Worm (Caenorhabditis elegans) whole organism, midembryonic: Measurements from ENCODE around the gene tdpo-1.

Experiments used
- T22C8.4 ChIP-seq: fragments of 200-800 bp; sonication (Bioruptor generic); IDR thresholded peaks from 2 replicates; pipeline ENCODE4 v1.3.6; 2022; ENCODE audit warnings: missing genetic modification characterization, missing compliant biosample characterization
- cog-1 ChIP-seq: sonication (generic microtip); optimal IDR thresholded peaks from 2 replicates; lab custom pipeline; 2016; ENCODE audit warnings: missing genetic modification characterization, missing compliant biosample characterization
- flt-1 ChIP-seq: fragments of 200-800 bp; sonication (Bioruptor generic); IDR thresholded peaks from 2 replicates; pipeline ENCODE4 v1.3.6; 2022; ENCODE audit warnings: missing genetic modification characterization, missing compliant biosample characterization
- klf-2 ChIP-seq: fragments of 200-800 bp; sonication (Bioruptor generic); conservative IDR thresholded peaks from 2 replicates; pipeline ENCODE4 v1.3.6; 2022; ENCODE audit warnings: missing genetic modification reagents, missing genetic modification characterization, missing compliant biosample characterization
- med-1 ChIP-seq: sonication (generic microtip); optimal IDR thresholded peaks from 2 replicates; lab custom pipeline; 2017; ENCODE audit warnings: missing genetic modification characterization, mild to moderate bottlenecking, missing compliant biosample characterization, antibody characterized with exemption, missing genetic modification reagents; ENCODE audit not compliant: insufficient read depth
- ref-1 ChIP-seq: fragments of 200-800 bp; sonication (Bioruptor generic); conservative IDR thresholded peaks from 2 replicates; pipeline ENCODE4 v1.3.6; 2022; ENCODE audit warnings: missing genetic modification reagents, missing genetic modification characterization, missing compliant biosample characterization
- tab-1 ChIP-seq: fragments of 200-800 bp; sonication (Bioruptor generic); IDR thresholded peaks from 2 replicates; pipeline ENCODE4 v1.3.6; 2022; ENCODE audit warnings: missing genetic modification characterization, missing compliant biosample characterization
- ztf-23 ChIP-seq: fragments of 200-800 bp; sonication (Bioruptor generic); IDR thresholded peaks from 2 replicates; pipeline ENCODE4 v1.3.6; 2022; ENCODE audit warnings: missing genetic modification reagents, missing genetic modification characterization, missing compliant biosample characterization
- ztf-29 ChIP-seq: fragments of 200-800 bp; sonication (Bioruptor generic); IDR thresholded peaks from 2 replicates; pipeline ENCODE4 v1.3.6; 2022; ENCODE audit warnings: missing genetic modification reagents, missing genetic modification characterization, missing compliant biosample characterization

tdpo-1 gene

ce11 chrIV:1973372-1973771 is 13.7 kb downstream of the tdpo-1 start, which contains the start of gene Y76B12C.3:
Y76B12C.3 (plus strand) TSS chrIV:1973705.
- TF ChIP-seq ztf-29 (GFP tag; lab: Robert Waterston, UW) (no peak), ref-1 (GFP tag; lab: Robert Waterston, UW) (no peak), tab-1 (no peak), cog-1 (tag; lab: Kevin White, UChicago) (no peak), med-1 (GFP tag; lab: Kevin White, UChicago) (no peak), flt-1 (GFP tag; lab: Robert Waterston, UW) (no peak), ztf-23 (GFP tag; lab: Robert Waterston, UW) (no peak), T22C8.4 (GFP tag; lab: Robert Waterston, UW) (no peak), klf-2 (GFP tag; lab: Robert Waterston, UW) (no peak)

- no peak for TF ChIP-seq ref-1 (GFP tag; lab: Robert Waterston, UW)
- TF ChIP-seq ztf-23 (GFP tag; lab: Robert Waterston, UW) = no peak
- no peak for TF ChIP-seq tab-1
- TF ChIP-seq med-1 (GFP tag; lab: Kevin White, UChicago) = no peak
- no peak for TF ChIP-seq ztf-29 (GFP tag; lab: Robert Waterston, UW)
- TF ChIP-seq klf-2 (GFP tag; lab: Robert Waterston, UW) = no peak
- TF ChIP-seq flt-1 (GFP tag; lab: Robert Waterston, UW) = no peak
- TF ChIP-seq cog-1 (tag; lab: Kevin White, UChicago) = no peak
- TF ChIP-seq T22C8.4 (GFP tag; lab: Robert Waterston, UW) = no peak
Measured at ce11 chrIV:1975594-1975993, 15.9 kb downstream of the tdpo-1 start.

DNA sequence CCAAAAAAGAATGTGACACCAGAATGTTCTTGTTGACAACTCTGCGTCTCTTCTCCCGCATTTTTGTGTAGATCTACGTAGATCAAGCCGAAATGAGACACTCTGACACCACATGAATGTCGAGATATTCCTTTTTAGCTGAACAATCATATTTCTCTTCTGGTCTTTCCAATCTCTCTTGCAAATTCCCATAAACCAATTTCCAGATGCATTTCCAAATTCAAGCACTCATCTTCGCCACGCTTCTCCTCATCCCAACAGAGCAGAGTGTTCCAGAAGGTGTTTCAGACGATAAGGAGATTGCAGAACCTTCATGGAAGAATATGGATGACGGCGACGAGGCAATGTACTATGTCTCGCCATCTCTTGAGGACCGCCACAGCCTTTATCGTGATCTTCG is 20.1 kb downstream of the tdpo-1 start, which contains the start of gene Y76B12C.8:
Gene Y76B12C.8, plus strand, starts transcription at position 207 of the 400 bp plus-strand sequence.
- TF ChIP-seq ztf-29 (GFP tag; lab: Robert Waterston, UW) = no peak
- TF ChIP-seq ztf-23 (GFP tag; lab: Robert Waterston, UW) = no peak

DNA sequence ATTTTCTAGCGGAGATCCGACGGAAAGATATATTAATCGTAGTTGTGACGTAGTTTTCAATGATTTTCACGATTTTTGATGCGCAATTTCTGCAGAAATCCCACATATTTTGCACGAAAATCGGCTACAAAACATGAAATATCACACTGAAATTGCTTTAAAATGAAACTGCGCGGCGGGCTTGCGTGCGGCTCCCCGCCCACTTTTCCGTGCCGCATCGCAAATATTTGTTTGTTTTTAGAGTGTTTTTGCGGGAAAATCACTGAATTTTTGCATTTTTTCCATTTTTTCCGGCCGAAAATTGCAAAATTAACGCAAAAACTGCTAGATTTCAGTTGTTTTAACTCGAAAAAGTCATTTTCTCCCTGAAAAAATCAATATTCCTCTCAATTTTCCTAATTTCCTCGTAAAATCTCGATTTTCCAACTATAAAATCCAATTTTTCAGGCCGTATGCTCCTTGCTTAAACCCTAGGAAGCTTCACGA is 21.4 kb downstream of the tdpo-1 start, which contains the start of gene Y76B12C.6:
Gene Y76B12C.6, plus strand, starts transcription at position 436 of the 486 bp plus-strand sequence.
- 0 out of 2 replicates have a peak, but pooled peaks have one; percentile 6 for TF ChIP-seq T22C8.4 (GFP tag; lab: Robert Waterston, UW)
- peak; percentile 65; the same call in 1 of the 2 replicates for TF ChIP-seq tab-1
- 0 out of 2 replicates have a peak, but pooled peaks have one; percentile 33 for TF ChIP-seq ref-1 (GFP tag; lab: Robert Waterston, UW)
- peak; percentile 38 for TF ChIP-seq med-1 (GFP tag; lab: Kevin White, UChicago)
- TF ChIP-seq ztf-23 (GFP tag; lab: Robert Waterston, UW) = peak; percentile 74
- TF ChIP-seq klf-2 (GFP tag; lab: Robert Waterston, UW) = 0 out of 2 replicates have a peak, but pooled peaks have one; percentile 54
- TF ChIP-seq flt-1 (GFP tag; lab: Robert Waterston, UW) = peak; percentile 79
- TF ChIP-seq cog-1 (tag; lab: Kevin White, UChicago) = peak; percentile 36
- TF ChIP-seq ztf-29 (GFP tag; lab: Robert Waterston, UW) = peak; percentile 56; the same call in 1 of the 2 replicates

DNA sequence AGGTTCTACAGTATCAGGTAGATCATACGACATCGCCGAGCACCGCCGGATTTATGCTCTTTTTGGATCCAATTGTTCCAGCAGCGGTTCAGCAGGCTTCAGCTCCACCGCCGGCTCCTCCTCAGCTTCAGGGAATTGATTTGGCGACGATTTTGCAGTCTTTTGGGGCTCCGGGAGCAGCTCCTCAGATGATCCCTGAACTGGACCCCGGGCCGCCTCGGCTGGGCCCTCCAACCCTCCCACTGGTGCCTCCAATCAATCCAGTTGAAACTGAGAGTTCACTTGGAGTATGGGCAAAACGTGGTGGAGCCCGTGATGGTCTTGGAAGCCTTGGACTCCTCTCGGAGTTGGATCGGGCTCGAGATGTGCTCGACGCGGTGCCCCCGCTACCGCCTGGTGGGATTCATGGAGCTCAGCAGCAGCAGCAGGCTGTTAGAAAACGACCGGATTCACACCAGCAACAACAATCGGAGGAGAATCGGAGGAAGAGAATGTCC is 31.2 kb downstream of the tdpo-1 start:
- TF ChIP-seq med-1 (GFP tag; lab: Kevin White, UChicago) (no peak), flt-1 (GFP tag; lab: Robert Waterston, UW) (0 out of 2 replicates have a peak, but pooled peaks have one; percentile 6)

DNA sequence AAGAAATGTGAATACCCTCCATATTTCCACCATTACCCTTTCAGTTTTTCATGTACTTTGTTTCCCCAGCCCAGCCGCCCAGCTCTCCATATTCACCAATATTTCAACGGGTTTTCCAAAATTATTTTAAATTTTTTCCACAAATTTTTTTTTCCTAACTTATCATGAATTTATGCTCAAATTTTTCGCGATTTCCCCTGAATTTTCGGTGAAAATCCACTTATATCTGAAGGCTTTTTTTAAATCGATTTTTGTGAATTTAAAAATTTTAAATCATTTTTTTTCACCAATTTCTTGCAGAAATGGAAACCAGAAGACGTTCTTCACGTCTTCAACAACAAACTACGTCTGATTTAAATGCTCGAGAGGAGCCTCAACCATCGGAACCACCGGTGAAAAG is 33.1 kb downstream of the tdpo-1 start, which contains the start of gene xpc-1:
Gene xpc-1, plus strand, starts transcription at position 301 of the 400 bp plus-strand sequence.
- no peak for TF ChIP-seq T22C8.4 (GFP tag; lab: Robert Waterston, UW)
- TF ChIP-seq ref-1 (GFP tag; lab: Robert Waterston, UW) = no peak
- no peak for TF ChIP-seq ztf-29 (GFP tag; lab: Robert Waterston, UW)
- no peak for TF ChIP-seq med-1 (GFP tag; lab: Kevin White, UChicago)
- no peak for TF ChIP-seq cog-1 (tag; lab: Kevin White, UChicago)
- no peak for TF ChIP-seq ztf-23 (GFP tag; lab: Robert Waterston, UW)
- no peak for TF ChIP-seq flt-1 (GFP tag; lab: Robert Waterston, UW)
- no peak for TF ChIP-seq klf-2 (GFP tag; lab: Robert Waterston, UW)
- no peak for TF ChIP-seq tab-1

DNA sequence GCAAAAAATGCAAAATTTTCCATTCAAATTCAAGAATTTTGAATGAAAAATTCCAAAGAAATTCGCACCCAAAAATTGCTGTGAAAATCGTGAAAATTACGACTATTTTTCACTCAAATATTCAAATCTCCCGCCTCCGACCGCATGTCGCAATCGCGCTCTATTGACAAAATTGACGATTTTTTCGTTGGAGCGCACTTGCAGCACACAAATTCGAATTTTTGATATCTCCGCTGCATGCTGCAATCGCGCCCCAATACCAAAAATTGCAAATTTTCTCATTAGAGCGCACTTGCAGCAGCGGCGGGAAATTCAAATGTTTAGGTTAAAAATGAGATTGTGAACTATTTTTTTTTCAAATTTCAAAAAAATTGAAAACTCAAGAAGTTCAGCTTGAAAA is 38.1 kb downstream of the tdpo-1 start:
- TF ChIP-seq med-1 (GFP tag; lab: Kevin White, UChicago) = no peak
- no peak for TF ChIP-seq ref-1 (GFP tag; lab: Robert Waterston, UW)
- TF ChIP-seq klf-2 (GFP tag; lab: Robert Waterston, UW) = no peak
- no peak for TF ChIP-seq tab-1
- no peak for TF ChIP-seq cog-1 (tag; lab: Kevin White, UChicago)
- no peak for TF ChIP-seq T22C8.4 (GFP tag; lab: Robert Waterston, UW)
- TF ChIP-seq ztf-23 (GFP tag; lab: Robert Waterston, UW) = no peak

ce11 chrIV:2002290-2002689 is 42.6 kb downstream of the tdpo-1 start:
- no peak for TF ChIP-seq klf-2 (GFP tag; lab: Robert Waterston, UW)
- no peak for TF ChIP-seq flt-1 (GFP tag; lab: Robert Waterston, UW)
- TF ChIP-seq cog-1 (tag; lab: Kevin White, UChicago) = no peak
- no peak for TF ChIP-seq T22C8.4 (GFP tag; lab: Robert Waterston, UW)

- TF ChIP-seq cog-1 (tag; lab: Kevin White, UChicago) (no peak), T22C8.4 (GFP tag; lab: Robert Waterston, UW) (no peak), ztf-29 (GFP tag; lab: Robert Waterston, UW) (no peak), ref-1 (GFP tag; lab: Robert Waterston, UW) (no peak), med-1 (GFP tag; lab: Kevin White, UChicago) (no peak)
Measured at ce11 chrIV:2008920-2009319, 49.3 kb downstream of the tdpo-1 start.
